Worm (Caenorhabditis elegans) whole organism, early embryonic: ENCODE measurements around the gene cox-15.

Experiments used
- B0310.2 ChIP-seq: sonication (generic microtip); optimal IDR thresholded peaks from 2 replicates; lab custom pipeline; 2016; ENCODE audit warnings: mild to moderate bottlenecking, missing genetic modification characterization, missing compliant biosample characterization
- F13C5.2 ChIP-seq: sonication (generic microtip); optimal IDR thresholded peaks from 2 replicates; lab custom pipeline; 2017; ENCODE audit warnings: mild to moderate bottlenecking, missing genetic modification characterization, inconsistent platforms, missing compliant biosample characterization
- aly-1 ChIP-seq: sonication (generic microtip); optimal IDR thresholded peaks from 2 replicates; lab custom pipeline; 2016; ENCODE audit warnings: missing genetic modification characterization, missing compliant biosample characterization
- ama-1 ChIP-seq: fragments of 150-350 bp; optimal IDR thresholded peaks from 2 replicates; lab custom pipeline; 2014
- ceh-13 ChIP-seq: fragments of 200-800 bp; sonication (Bioruptor generic); optimal IDR thresholded peaks from 2 replicates; lab custom pipeline; 2018; ENCODE audit warnings: mild to moderate bottlenecking, missing genetic modification characterization, missing compliant biosample characterization
- ceh-36 ChIP-seq: sonication (generic microtip); optimal IDR thresholded peaks from 2 replicates; lab custom pipeline; 2016; ENCODE audit warnings: missing genetic modification characterization, inconsistent platforms, missing compliant biosample characterization
- ets-7 ChIP-seq: sonication (generic microtip); optimal IDR thresholded peaks from 2 replicates; lab custom pipeline; 2016; ENCODE audit warnings: missing genotype, missing genetic modification characterization, missing compliant biosample characterization
- hmbx-1 ChIP-seq: sonication (generic microtip); optimal IDR thresholded peaks from 2 replicates; lab custom pipeline; 2016; ENCODE audit warnings: mild to moderate bottlenecking, missing genetic modification characterization, missing compliant biosample characterization
- hnd-1 ChIP-seq: sonication (generic microtip); optimal IDR thresholded peaks from 2 replicates; lab custom pipeline; 2016; ENCODE audit warnings: missing genetic modification characterization, missing compliant biosample characterization
- pes-1 ChIP-seq: fragments of 200-800 bp; sonication (Bioruptor generic); IDR thresholded peaks from 2 replicates; pipeline ENCODE4 v1.3.6; 2022; ENCODE audit warnings: missing genetic modification reagents, missing genetic modification characterization, missing compliant biosample characterization
- scrt-1 ChIP-seq: fragments of 200-800 bp; sonication (Bioruptor generic); IDR thresholded peaks from 2 replicates; pipeline ENCODE4 v1.3.6; 2022; ENCODE audit warnings: missing genetic modification characterization, missing compliant biosample characterization
- sea-1 ChIP-seq: fragments of 200-800 bp; sonication (Bioruptor generic); conservative IDR thresholded peaks from 2 replicates; pipeline ENCODE4 v1.3.6; 2022; ENCODE audit warnings: missing genetic modification characterization, missing compliant biosample characterization
- tbx-11 ChIP-seq: fragments of 200-800 bp; sonication (Bioruptor generic); IDR thresholded peaks from 2 replicates; pipeline ENCODE4 v1.3.6; 2022; ENCODE audit warnings: missing genetic modification characterization, missing compliant biosample characterization

- no peak for TF ChIP-seq hnd-1 (tag; lab: Kevin White, UChicago)
- no peak for TF ChIP-seq ama-1 (lab: Kevin White, UChicago)
- TF ChIP-seq scrt-1 (GFP tag; lab: Robert Waterston, UW): no peak
- no peak for TF ChIP-seq B0310.2 (tag; lab: Kevin White, UChicago)
- TF ChIP-seq pes-1 (GFP tag; lab: Robert Waterston, UW): no peak
- no peak for TF ChIP-seq aly-1 (tag; lab: Kevin White, UChicago)
- TF ChIP-seq hmbx-1: no peak
- TF ChIP-seq ceh-13: no peak
- TF ChIP-seq tbx-11 (GFP tag; lab: Robert Waterston, UW): no peak
- TF ChIP-seq sea-1 (GFP tag; lab: Robert Waterston, UW): no peak
- no peak for TF ChIP-seq ceh-36 (tag; lab: Kevin White, UChicago)
- no peak for TF ChIP-seq F13C5.2 (tag; lab: Kevin White, UChicago)
- TF ChIP-seq ets-7 (tag; lab: Kevin White, UChicago): no peak
Measured at ce11 chrII:11276879-11277278, 42.1 kb upstream of the cox-15 start.
